Fruit fly (Drosophila melanogaster): Measurements from ENCODE around the gene Mettl14.

Gene Mettl14

DNA sequence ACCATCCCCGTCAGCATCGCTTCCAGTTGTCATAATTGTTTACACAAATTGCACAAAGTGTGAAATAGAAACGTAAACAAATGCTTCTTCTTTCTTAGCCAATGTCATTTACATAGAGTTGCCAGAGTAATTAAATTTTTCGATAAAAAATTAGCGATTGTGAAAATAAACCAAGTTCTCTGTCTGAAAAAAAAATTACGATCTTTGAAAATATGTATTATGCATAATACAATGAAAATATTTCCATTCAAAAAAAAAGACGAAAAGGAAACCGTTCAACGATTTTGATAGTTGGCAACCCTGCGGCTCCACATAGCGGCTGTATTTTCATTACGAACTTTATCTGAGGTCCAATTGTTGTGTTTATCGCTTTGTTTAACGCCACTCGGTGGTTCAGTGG, 2.9 kb downstream of the Mettl14 start, which contains the start of the genes CG7810 and CG7806 (continued):
- TF ChIP-seq CG15011 (GFP tag; optimal IDR thresholded peaks at IDR 0.05) (peak; percentile 74), mirr (GFP tag; optimal IDR thresholded peaks at IDR 0.05) (peak; percentile 28), CG17359 (tag; optimal IDR thresholded peaks at IDR 0.05) (peak; percentile 92), CG9727 (GFP tag; optimal IDR thresholded peaks at IDR 0.05) (peak; percentile 88), gce (GFP tag; IDR thresholded peaks at IDR 0.05) (peak; percentile 77; the same call in 2 of the 3 replicates), CG10959 (GFP tag; IDR thresholded peaks at IDR 0.05) (peak; percentile 82), CG4854 (GFP tag; optimal IDR thresholded peaks at IDR 0.05) (peak; percentile 74), CG14441 (GFP tag; IDR thresholded peaks at IDR 0.05) (peak; percentile 91), CG31441 (GFP tag; IDR thresholded peaks at IDR 0.05) (no peak; the same call in 1 of the 2 replicates), bowl (GFP tag; IDR thresholded peaks at IDR 0.05) (peak; percentile 90), dmrt11E (tag; optimal IDR thresholded peaks at IDR 0.05) (peak; percentile 89), CG9876 (GFP tag; optimal IDR thresholded peaks at IDR 0.05) (peak; percentile 46), Lpt (GFP tag; optimal IDR thresholded peaks at IDR 0.05) (no peak), E2f2 (GFP tag; IDR thresholded peaks at IDR 0.05) (peak; percentile 80), grau (tag; optimal IDR thresholded peaks at IDR 0.05) (peak; percentile 85), Stat92E (GFP tag; optimal IDR thresholded peaks at IDR 0.05) (peak in 1 of 3 experiments; percentile 74), Sox102F (GFP tag; optimal IDR thresholded peaks at IDR 0.05) (peak; percentile 95), Asciz (GFP tag; optimal IDR thresholded peaks at IDR 0.05) (peak; percentile 87), CG18599 (GFP tag; optimal IDR thresholded peaks at IDR 0.05) (no peak), CG18764 (GFP tag; optimal IDR thresholded peaks at IDR 0.05) (peak; percentile 88), trem (tag; optimal IDR thresholded peaks at IDR 0.05) (peak; percentile 86), CG4360 (GFP tag; IDR thresholded peaks at IDR 0.05) (peak; percentile 62), Dad (GFP tag; optimal IDR thresholded peaks at IDR 0.05) (peak; percentile 86), gsb (GFP tag; IDR thresholded peaks at IDR 0.05) (peak; percentile 58; the same call in 1 of the 2 replicates), CG4730 (GFP tag; IDR thresholded peaks at IDR 0.05) (peak; percentile 74), tx (GFP tag; optimal IDR thresholded peaks at IDR 0.05) (peak; percentile 86), esg (GFP tag; conservative IDR thresholded peaks at IDR 0.05) (peak; percentile 92), bigmax (GFP tag; optimal IDR thresholded peaks at IDR 0.05) (peak; percentile 12), luna (GFP tag; optimal IDR thresholded peaks at IDR 0.05) (peak; percentile 69), phol (tag; optimal IDR thresholded peaks at IDR 0.05) (peak; percentile 89), CG5180 (GFP tag; optimal IDR thresholded peaks at IDR 0.05) (peak; percentile 66), slou (GFP tag; optimal IDR thresholded peaks at IDR 0.05) (peak; percentile 52), Ets65A (GFP tag) (peak; percentile 97), CG6689 (GFP tag; IDR thresholded peaks at IDR 0.05) (peak; percentile 92), CG13894 (tag; optimal IDR thresholded peaks at IDR 0.05) (peak; percentile 80), CG30403 (GFP tag; optimal IDR thresholded peaks at IDR 0.05) (peak; percentile 93), HLHmδ (GFP tag; optimal IDR thresholded peaks at IDR 0.05) (no peak), Poxn (GFP tag; IDR thresholded peaks at IDR 0.05) (0 out of 2 replicates have a peak, but pooled peaks have one; percentile 50), wdn (GFP tag; IDR thresholded peaks at IDR 0.05) (peak; percentile 86), CG10209 (GFP tag; optimal IDR thresholded peaks at IDR 0.05) (peak; percentile 85), Jarid2 (GFP tag; optimal IDR thresholded peaks at IDR 0.05) (peak; percentile 28), yki (optimal IDR thresholded peaks at IDR 0.05) (no peak), ems (GFP tag; optimal IDR thresholded peaks at IDR 0.05) (peak; percentile 83), chn (GFP tag; optimal IDR thresholded peaks at IDR 0.05) (peak; percentile 85), H15 (GFP tag; IDR thresholded peaks at IDR 0.05) (peak; percentile 86), BtbVII (GFP tag; optimal IDR thresholded peaks at IDR 0.05) (peak; percentile 86), CG10267 (tag; optimal IDR thresholded peaks at IDR 0.05) (peak; percentile 87), her (GFP tag; optimal IDR thresholded peaks at IDR 0.05) (peak; percentile 84), NfI (GFP tag; optimal IDR thresholded peaks at IDR 0.05) (peak; percentile 88), pzg (GFP tag; optimal IDR thresholded peaks at IDR 0.05) (peak; percentile 45), tup (GFP tag; optimal IDR thresholded peaks at IDR 0.05) (peak; percentile 42)
